Worm (Caenorhabditis elegans): ENCODE results near the gene F22F7.4.

DNA sequence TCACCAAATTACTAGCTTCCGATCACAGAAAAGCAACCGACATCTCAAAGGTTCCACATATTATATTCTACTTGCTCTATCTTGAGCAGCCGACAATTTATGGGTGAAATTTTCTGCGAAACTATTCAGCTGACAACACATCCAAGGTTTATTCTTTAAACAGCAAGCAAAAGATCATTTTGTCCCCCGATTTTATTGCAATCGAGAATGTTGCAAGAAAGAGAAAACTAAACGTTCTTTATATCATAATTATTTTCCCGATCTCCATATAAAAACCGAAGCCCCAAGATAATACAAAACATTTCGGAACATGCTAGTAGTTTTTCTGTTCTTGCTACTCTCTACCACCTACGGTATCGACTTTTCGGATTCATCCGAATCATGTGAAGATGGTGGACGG, 10.1 kb downstream of the F22F7.4 start, which contains the start of gene clec-207:
- TF ChIP-seq him-1 (tag; optimal IDR thresholded peaks at IDR 0.05) = no peak
- no peak for TF ChIP-seq dao-5 (tag; optimal IDR thresholded peaks at IDR 0.05)
- TF ChIP-seq W03F9.2 (tag; optimal IDR thresholded peaks at IDR 0.05) = no peak
